Worm (Caenorhabditis elegans) whole organism, early embryonic: ENCODE results near the gene nhr-280.

Experiments used
- B0310.2 ChIP-seq: sonication (generic microtip); optimal IDR thresholded peaks from 2 replicates; lab custom pipeline; 2016; ENCODE audit warnings: mild to moderate bottlenecking, missing genetic modification characterization, missing compliant biosample characterization
- F13C5.2 ChIP-seq: sonication (generic microtip); optimal IDR thresholded peaks from 2 replicates; lab custom pipeline; 2017; ENCODE audit warnings: mild to moderate bottlenecking, missing genetic modification characterization, inconsistent platforms, missing compliant biosample characterization
- ama-1 ChIP-seq: fragments of 150-350 bp; optimal IDR thresholded peaks from 2 replicates; lab custom pipeline; 2014
- ets-7 ChIP-seq: sonication (generic microtip); optimal IDR thresholded peaks from 2 replicates; lab custom pipeline; 2016; ENCODE audit warnings: missing genotype, missing genetic modification characterization, missing compliant biosample characterization
- flt-1 ChIP-seq: fragments of 200-800 bp; sonication (Bioruptor generic); IDR thresholded peaks from 2 replicates; pipeline ENCODE4 v1.3.6; 2022; ENCODE audit warnings: missing genetic modification characterization, missing compliant biosample characterization
- hmbx-1 ChIP-seq: sonication (generic microtip); optimal IDR thresholded peaks from 2 replicates; lab custom pipeline; 2016; ENCODE audit warnings: mild to moderate bottlenecking, missing genetic modification characterization, missing compliant biosample characterization
- hnd-1 ChIP-seq: sonication (generic microtip); optimal IDR thresholded peaks from 2 replicates; lab custom pipeline; 2016; ENCODE audit warnings: missing genetic modification characterization, missing compliant biosample characterization
- scrt-1 ChIP-seq: fragments of 200-800 bp; sonication (Bioruptor generic); IDR thresholded peaks from 2 replicates; pipeline ENCODE4 v1.3.6; 2022; ENCODE audit warnings: missing genetic modification characterization, missing compliant biosample characterization
- tbx-11 ChIP-seq: fragments of 200-800 bp; sonication (Bioruptor generic); IDR thresholded peaks from 2 replicates; pipeline ENCODE4 v1.3.6; 2022; ENCODE audit warnings: missing genetic modification characterization, missing compliant biosample characterization
- tra-4 ChIP-seq: sonication (generic microtip); optimal IDR thresholded peaks from 2 replicates; lab custom pipeline; 2017; ENCODE audit warnings: missing genetic modification characterization, missing compliant biosample characterization

ce11 chrIII:84372-84771, 46.2 kb downstream of the nhr-280 start:
- TF ChIP-seq tbx-11 (GFP tag; lab: Robert Waterston, UW) (no peak), hmbx-1 (no peak), tra-4 (tag; lab: Kevin White, UChicago) (no peak), scrt-1 (GFP tag; lab: Robert Waterston, UW) (no peak), ama-1 (lab: Kevin White, UChicago) (no peak), ets-7 (tag; lab: Kevin White, UChicago) (no peak), hnd-1 (tag; lab: Kevin White, UChicago) (no peak), B0310.2 (no peak), flt-1 (GFP tag; lab: Robert Waterston, UW) (no peak), F13C5.2 (no peak)
